Fruit fly (Drosophila melanogaster): ENCODE data around the gene Lipt2.

DNA sequence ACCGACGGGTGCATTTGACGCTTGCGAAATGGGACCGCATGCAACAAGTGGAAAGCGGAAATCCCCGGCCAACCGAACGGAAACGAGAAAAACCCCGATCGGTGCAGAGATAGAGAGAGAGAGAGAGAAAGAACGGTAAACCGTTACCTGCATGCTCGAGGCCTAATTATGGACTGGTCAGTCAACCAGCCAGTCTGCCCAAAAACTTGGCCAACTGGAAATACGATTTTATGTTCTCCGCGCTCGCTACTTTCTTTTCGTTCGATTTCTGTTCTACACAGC, 35.5 kb upstream of the Lipt2 start:
- TF ChIP-seq CG8478 (optimal IDR thresholded peaks at IDR 0.05) (no peak), CTCF (optimal IDR thresholded peaks at IDR 0.05) (no peak)

All from S2 (cell line).